Worm (Caenorhabditis elegans): Measurements from ENCODE around the gene irld-50.

Gene irld-50

ce11 chrII:2920817-2921458 lies 22.9 kb downstream of the irld-50 start (continued):
- TF ChIP-seq sdz-38 (tag; optimal IDR thresholded peaks at IDR 0.05) (no peak), lin-35 (GFP tag; optimal IDR thresholded peaks at IDR 0.05) (peak in 1 of 3 experiments; percentile 31), madf-3 (GFP tag; IDR thresholded peaks at IDR 0.05) (no peak; the same call in none of the 2 replicates), gei-17 (GFP tag; optimal IDR thresholded peaks at IDR 0.05) (peak; percentile 44), K12H6.12 (tag; optimal IDR thresholded peaks at IDR 0.05) (no peak), let-607 (tag; optimal IDR thresholded peaks at IDR 0.05) (no peak), snpc-3.4 (tag; optimal IDR thresholded peaks at IDR 0.05) (peak; percentile 46), lsl-1 (GFP tag; optimal IDR thresholded peaks at IDR 0.05) (peak; percentile 92), lin-54 (GFP tag; optimal IDR thresholded peaks at IDR 0.05) (peak; percentile 33), tbx-9 (tag; optimal IDR thresholded peaks at IDR 0.05; ENCODE audit: borderline replicate concordance) (no peak), ccch-3 (GFP tag; optimal IDR thresholded peaks at IDR 0.05) (no peak), zim-3 (tag; optimal IDR thresholded peaks at IDR 0.05) (no peak), rcor-1 (GFP tag; IDR thresholded peaks at IDR 0.05) (peak; percentile 77), athp-1 (tag; optimal IDR thresholded peaks at IDR 0.05) (peak; percentile 86), rec-8 (tag; optimal IDR thresholded peaks at IDR 0.05) (no peak), ceh-58 (GFP tag; IDR thresholded peaks at IDR 0.05) (no peak), F22D6.2 (tag; optimal IDR thresholded peaks at IDR 0.05) (no peak), madf-6 (GFP tag; IDR thresholded peaks at IDR 0.05) (peak; percentile 88), F37B4.10 (GFP tag; IDR thresholded peaks at IDR 0.05) (no peak), attf-5 (GFP tag; optimal IDR thresholded peaks at IDR 0.05) (peak; percentile 74), hsf-1 (GFP tag; IDR thresholded peaks at IDR 0.05) (peak; percentile 89), ZK185.1 (tag; optimal IDR thresholded peaks at IDR 0.05; ENCODE audit: poor library complexity, severe bottlenecking) (no peak), snpc-1.1 (tag; optimal IDR thresholded peaks at IDR 0.05; ENCODE audit: insufficient read depth) (no peak), Y67H2A.10 (GFP tag; conservative IDR thresholded peaks at IDR 0.05) (no peak), lsy-27 (tag; optimal IDR thresholded peaks at IDR 0.05; ENCODE audit: borderline replicate concordance, insufficient read depth) (no peak), B0035.1 (tag; optimal IDR thresholded peaks at IDR 0.05) (peak; percentile 40), nfya-1 (tag; optimal IDR thresholded peaks at IDR 0.05; ENCODE audit: borderline replicate concordance, insufficient read depth) (no peak), F39B2.1 (GFP tag; IDR thresholded peaks at IDR 0.05) (no peak), ztf-28 (GFP tag; IDR thresholded peaks at IDR 0.05) (no peak), lin-26 (GFP tag; IDR thresholded peaks at IDR 0.05) (0 out of 2 replicates have a peak, but pooled peaks have one; percentile 67), dpff-1 (tag; optimal IDR thresholded peaks at IDR 0.05) (no peak), Y53F4B.3 (GFP tag; IDR thresholded peaks at IDR 0.05) (no peak), hrde-1 (tag; optimal IDR thresholded peaks at IDR 0.05; ENCODE audit: borderline replicate concordance) (peak; percentile 73), Y53G8AR.9 (GFP tag; conservative IDR thresholded peaks at IDR 0.05) (peak; percentile 49; the same call in 1 of the 2 replicates), cebp-2 (GFP tag; IDR thresholded peaks at IDR 0.05) (no peak), T26A5.8 (tag; optimal IDR thresholded peaks at IDR 0.05) (no peak), attf-6 (GFP tag; IDR thresholded peaks at IDR 0.05) (no peak), repo-1 (tag; optimal IDR thresholded peaks at IDR 0.05) (no peak), ztf-18 (tag; optimal IDR thresholded peaks at IDR 0.05) (peak; percentile 31), ekl-4 (GFP tag; IDR thresholded peaks at IDR 0.05) (0 out of 2 replicates have a peak, but pooled peaks have one; percentile 68), hmg-20 (GFP tag; IDR thresholded peaks at IDR 0.05) (no peak), dpl-1 (GFP tag; optimal IDR thresholded peaks at IDR 0.05) (peak; percentile 49), cebp-1 (GFP tag; IDR thresholded peaks at IDR 0.05) (peak; percentile 84), cebp-1 (tag; optimal IDR thresholded peaks at IDR 0.05) (peak; percentile 93), ceh-100 (GFP tag; IDR thresholded peaks at IDR 0.05) (0 out of 2 replicates have a peak, but pooled peaks have one; percentile 21), mxl-1 (tag; optimal IDR thresholded peaks at IDR 0.05) (peak; percentile 48)

All from whole organism, young adult.